Worm (Caenorhabditis elegans): ENCODE measurements around the gene H08M01.1.

Gene H08M01.1

DNA sequence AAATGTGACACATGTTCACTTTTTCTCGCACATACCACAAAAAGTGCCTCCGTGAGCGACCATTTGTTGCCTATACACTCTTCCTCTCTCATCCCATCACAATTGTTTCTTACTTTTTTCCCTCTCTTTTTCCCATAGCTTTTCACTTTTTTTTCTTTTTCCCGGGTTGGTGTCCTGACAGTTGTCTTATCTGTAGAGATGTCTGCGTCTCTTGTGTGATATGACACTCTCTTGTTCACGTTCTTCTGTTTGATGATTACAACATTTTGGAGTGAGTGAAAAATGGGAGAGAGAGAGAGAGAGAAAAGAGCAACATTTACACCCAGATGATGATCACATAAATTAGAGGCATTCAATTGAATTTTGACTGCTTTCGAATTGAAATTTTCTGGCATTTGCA, 9.8 kb downstream of the H08M01.1 start (continued):
- TF ChIP-seq Y55F3AM.14 (GFP tag; optimal IDR thresholded peaks at IDR 0.05) (no peak), R02D3.7 (tag; optimal IDR thresholded peaks at IDR 0.05) (no peak), lin-13 (GFP tag; optimal IDR thresholded peaks at IDR 0.05) (no peak), skn-1 (tag; optimal IDR thresholded peaks at IDR 0.05) (no peak), unc-62 (GFP tag; optimal IDR thresholded peaks at IDR 0.05) (no peak), nhr-25 (tag; optimal IDR thresholded peaks at IDR 0.05) (no peak), nhr-77 (tag; optimal IDR thresholded peaks at IDR 0.05) (no peak)

DNA sequence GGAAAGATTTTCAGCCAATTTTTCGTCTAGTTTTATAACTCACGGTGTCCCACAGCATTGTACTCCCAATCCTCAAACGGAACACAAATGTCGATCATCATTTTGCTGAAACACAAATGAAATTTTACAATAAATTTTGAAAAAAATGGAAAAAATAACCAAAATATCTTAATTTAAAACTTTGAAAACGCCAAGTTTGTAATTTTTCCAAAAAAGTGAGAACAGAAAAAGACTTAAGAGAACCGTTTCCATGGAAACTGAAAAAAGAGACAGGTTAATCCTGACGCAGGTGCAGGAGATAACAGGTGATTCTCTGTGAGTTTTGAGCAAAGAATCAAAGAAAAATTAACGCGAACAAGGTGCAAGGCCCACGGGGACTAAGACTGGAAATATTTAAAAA, 15.3 kb downstream of the H08M01.1 start, which contains the start of gene Y45F10D.15:
Gene Y45F10D.15, minus strand, starts transcription at position 101 of the 400 bp plus-strand sequence.
- TF ChIP-seq mdl-1 (tag; optimal IDR thresholded peaks at IDR 0.05) (no peak), lin-11 (tag; optimal IDR thresholded peaks at IDR 0.05) (no peak), nhr-25 (tag; optimal IDR thresholded peaks at IDR 0.05) (no peak), mab-5 (tag; optimal IDR thresholded peaks at IDR 0.05) (no peak), ama-1 (optimal IDR thresholded peaks at IDR 0.05) (no peak), nhr-11 (tag; optimal IDR thresholded peaks at IDR 0.05) (no peak), mbf-1 (tag; optimal IDR thresholded peaks at IDR 0.05) (no peak), Y55F3AM.14 (GFP tag; optimal IDR thresholded peaks at IDR 0.05) (no peak)

DNA sequence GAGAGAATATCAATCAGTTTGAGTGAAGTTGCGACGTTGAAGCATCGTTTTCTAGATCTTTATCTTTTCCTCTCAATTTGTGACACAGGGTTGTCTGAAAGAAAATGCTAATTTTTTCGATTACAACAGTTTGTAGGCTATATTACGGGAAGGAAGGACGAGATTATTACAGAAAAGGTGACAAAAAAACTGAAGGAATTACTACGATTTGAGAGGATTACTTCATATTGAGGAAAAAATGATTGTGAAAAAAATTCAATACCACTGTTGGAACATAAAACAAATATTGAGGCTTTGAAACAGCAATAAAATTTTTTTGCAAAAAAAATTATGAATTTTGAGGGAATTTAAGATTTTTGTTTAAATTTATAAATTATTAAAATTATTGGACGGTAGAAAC, 28.5 kb downstream of the H08M01.1 start, which contains the start of gene Y45F10D.14:
Gene Y45F10D.14, minus strand, starts transcription at position 101 of the 400 bp plus-strand sequence.
- no peak for TF ChIP-seq lin-13 (GFP tag; optimal IDR thresholded peaks at IDR 0.05)
- no peak for TF ChIP-seq nhr-11 (tag; optimal IDR thresholded peaks at IDR 0.05)
- TF ChIP-seq crh-2 (tag; optimal IDR thresholded peaks at IDR 0.05), result no peak
- no peak for TF ChIP-seq zag-1 (tag; optimal IDR thresholded peaks at IDR 0.05)
- no peak for TF ChIP-seq nhr-6 (tag; optimal IDR thresholded peaks at IDR 0.05)
- TF ChIP-seq mdl-1 (tag; optimal IDR thresholded peaks at IDR 0.05), result no peak
- TF ChIP-seq mab-5 (tag; optimal IDR thresholded peaks at IDR 0.05), result no peak

ce11 chrIV:13797859-13798374, 38.3 kb downstream of the H08M01.1 start, which contains the start of gene Y45F10D.6:
Gene Y45F10D.6 (minus strand): TSS chrIV:13797909.
- TF ChIP-seq elt-1 (tag; optimal IDR thresholded peaks at IDR 0.05) (no peak), dmd-4 (tag; optimal IDR thresholded peaks at IDR 0.05) (no peak), C34F6.9 (tag; optimal IDR thresholded peaks at IDR 0.05) (no peak), peb-1 (tag; optimal IDR thresholded peaks at IDR 0.05) (no peak), sma-3 (GFP tag; optimal IDR thresholded peaks at IDR 0.05) (no peak), nhr-23 (tag; optimal IDR thresholded peaks at IDR 0.05) (no peak), nhr-77 (tag; optimal IDR thresholded peaks at IDR 0.05) (no peak), nhr-11 (tag; optimal IDR thresholded peaks at IDR 0.05) (no peak), nhr-21 (tag; optimal IDR thresholded peaks at IDR 0.05) (no peak), unc-62 (GFP tag; optimal IDR thresholded peaks at IDR 0.05) (no peak), snpc-4 (tag; optimal IDR thresholded peaks at IDR 0.05) (no peak), ceh-16 (tag; optimal IDR thresholded peaks at IDR 0.05) (no peak), lsy-2 (tag; optimal IDR thresholded peaks at IDR 0.05) (no peak), F13H6.1 (tag; optimal IDR thresholded peaks at IDR 0.05) (no peak), mbf-1 (tag; optimal IDR thresholded peaks at IDR 0.05) (no peak), Y55F3AM.14 (GFP tag; optimal IDR thresholded peaks at IDR 0.05) (no peak), ztf-1 (GFP tag; conservative IDR thresholded peaks at IDR 0.05) (no peak), fos-1 (tag; optimal IDR thresholded peaks at IDR 0.05) (no peak), lin-11 (tag; optimal IDR thresholded peaks at IDR 0.05) (no peak), sma-9 (GFP tag; optimal IDR thresholded peaks at IDR 0.05) (no peak), sma-9 (tag; optimal IDR thresholded peaks at IDR 0.05) (no peak)

DNA sequence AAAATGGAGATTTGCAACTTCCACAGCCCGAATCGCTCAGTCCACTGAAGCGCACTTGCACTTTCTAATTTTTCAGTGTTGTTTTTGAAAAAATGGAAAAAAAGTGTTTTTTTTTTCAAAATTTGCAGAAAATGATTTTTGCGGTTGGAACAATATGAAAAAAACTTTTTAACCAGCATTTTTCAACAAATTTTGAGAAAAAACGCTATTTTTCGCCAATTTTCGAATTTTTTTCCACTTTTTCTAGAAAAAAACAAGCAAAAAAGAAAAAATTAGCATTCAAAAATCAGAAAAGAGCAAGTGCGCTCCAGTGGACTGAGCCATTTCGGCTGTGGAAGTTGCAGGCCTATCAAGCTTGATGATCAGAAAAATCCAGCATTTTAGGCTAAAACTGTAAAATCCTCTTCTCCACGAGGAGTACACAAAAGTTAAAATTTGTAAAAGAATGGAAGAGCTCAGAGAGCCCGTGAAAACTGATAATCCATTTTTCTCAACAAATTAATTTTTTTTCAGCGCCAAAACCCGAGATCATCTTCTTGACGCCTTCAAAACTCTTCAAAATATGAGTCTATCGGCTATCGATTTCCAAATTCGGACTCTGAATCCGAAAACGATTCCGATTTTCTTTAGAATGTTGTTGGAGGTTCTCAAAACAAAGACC, 40.8 kb downstream of the H08M01.1 start:
- no peak for TF ChIP-seq nhr-11 (tag; optimal IDR thresholded peaks at IDR 0.05)
- TF ChIP-seq aly-2 (tag; optimal IDR thresholded peaks at IDR 0.05), result peak; percentile 57
- no peak for TF ChIP-seq nhr-10 (tag; optimal IDR thresholded peaks at IDR 0.05)
- peak; percentile 35 for TF ChIP-seq ama-1 (optimal IDR thresholded peaks at IDR 0.05)
